Worm (Caenorhabditis elegans) whole organism, L4/young adult: ENCODE results near the gene F31E8.5.

Experiments
- W03F9.2 ChIP-seq: fragments of 150-350 bp; optimal IDR thresholded peaks from 2 replicates; lab custom pipeline; 2014; ENCODE audit warnings: missing biosample characterization, missing genetic modification characterization
- him-1 ChIP-seq: sonication (generic microtip); optimal IDR thresholded peaks from 2 replicates; lab custom pipeline; 2016; ENCODE audit warnings: missing genotype, missing genetic modification reagents, missing genetic modification characterization, missing compliant biosample characterization

- no peak for TF ChIP-seq him-1 (tag; lab: Kevin White, UChicago)
- TF ChIP-seq W03F9.2 (tag; lab: Kevin White, UChicago), result no peak
These were observed 36.6 kb upstream of the F31E8.5 start for ce11 chrII:6843680-6844079.
